Worm (Caenorhabditis elegans): ENCODE results near the gene Y32B12B.4.

DNA sequence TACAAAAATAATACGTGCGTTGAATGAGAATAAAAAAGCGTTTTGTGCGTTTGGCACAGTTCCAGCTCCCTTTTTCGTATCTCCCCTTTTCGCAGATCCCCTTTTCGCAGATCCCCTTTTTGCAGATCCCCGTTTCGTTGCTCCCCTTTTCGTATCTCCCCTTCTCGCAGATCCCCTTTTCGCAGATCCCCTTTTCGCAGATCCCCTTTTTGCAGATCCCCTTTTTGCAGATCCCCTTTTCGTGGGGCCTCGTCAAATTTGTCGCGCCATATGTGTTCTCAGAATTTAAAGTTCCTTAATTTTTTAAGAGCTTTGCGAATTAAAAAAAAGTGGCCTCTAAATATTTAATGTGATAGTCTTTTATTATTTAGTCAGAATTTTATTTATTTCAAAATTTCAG lies at the start of gene Y32B12B.4:
- TF ChIP-seq pes-1 (GFP tag; IDR thresholded peaks at IDR 0.05) (peak; percentile 92), tbx-37 (GFP tag; conservative IDR thresholded peaks at IDR 0.05) (peak; percentile 79), hmbx-1 (tag; optimal IDR thresholded peaks at IDR 0.05) (no peak), ets-7 (tag; optimal IDR thresholded peaks at IDR 0.05) (peak; percentile 2), flt-1 (GFP tag; IDR thresholded peaks at IDR 0.05) (no peak), aly-1 (tag; optimal IDR thresholded peaks at IDR 0.05) (peak; percentile 16), ama-1 (optimal IDR thresholded peaks at IDR 0.05) (no peak), ceh-13 (GFP tag; optimal IDR thresholded peaks at IDR 0.05) (peak; percentile 41), hmg-4 (GFP tag; optimal IDR thresholded peaks at IDR 0.05) (peak; percentile 49), F13C5.2 (tag; optimal IDR thresholded peaks at IDR 0.05) (no peak), hnd-1 (tag; optimal IDR thresholded peaks at IDR 0.05) (peak; percentile 13)

Measured in whole organism, early embryonic.